Worm (Caenorhabditis elegans) whole organism, midembryonic: Measurements from ENCODE around the gene F48E8.8.

ENCODE experiments used
- T22C8.4 ChIP-seq: fragments of 200-800 bp; sonication (Bioruptor generic); IDR thresholded peaks from 2 replicates; pipeline ENCODE4 v1.3.6; 2022; ENCODE audit warnings: missing genetic modification characterization, missing compliant biosample characterization
- tab-1 ChIP-seq: fragments of 200-800 bp; sonication (Bioruptor generic); IDR thresholded peaks from 2 replicates; pipeline ENCODE4 v1.3.6; 2022; ENCODE audit warnings: missing genetic modification characterization, missing compliant biosample characterization
- ztf-23 ChIP-seq: fragments of 200-800 bp; sonication (Bioruptor generic); IDR thresholded peaks from 2 replicates; pipeline ENCODE4 v1.3.6; 2022; ENCODE audit warnings: missing genetic modification reagents, missing genetic modification characterization, missing compliant biosample characterization

DNA sequence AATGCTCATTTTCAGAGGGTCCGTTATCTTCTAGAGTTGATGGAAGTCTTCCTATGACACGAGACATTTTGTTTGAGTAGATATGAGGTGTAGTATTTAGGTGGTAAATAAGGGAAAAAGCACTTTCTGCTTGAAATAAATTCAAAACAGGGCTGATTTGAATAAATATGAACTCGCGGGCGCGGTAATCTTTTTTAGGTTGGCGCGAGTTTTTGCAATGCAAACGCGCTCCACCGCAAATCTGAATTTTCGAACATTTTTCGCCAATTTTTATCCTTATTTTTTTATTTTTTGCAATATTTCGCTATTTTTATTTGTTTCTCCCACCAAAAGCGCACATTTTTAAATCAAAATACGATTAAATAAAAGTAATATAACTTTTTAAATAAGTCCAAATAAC is 1.4 kb downstream of the F48E8.8 start, which contains the start of gene skpt-1:
- TF ChIP-seq tab-1 (GFP tag; lab: Robert Waterston, UW), result no peak
- no peak for TF ChIP-seq ztf-23 (GFP tag; lab: Robert Waterston, UW)
- TF ChIP-seq T22C8.4 (GFP tag; lab: Robert Waterston, UW), result no peak
